Worm (Caenorhabditis elegans): ENCODE measurements around the gene lgc-12.

ce11 chrIII:7555360-7555759 lies 6.6 kb upstream of the lgc-12 start, which contains the start of gene ceh-13:
- TF ChIP-seq athp-1 (tag; optimal IDR thresholded peaks at IDR 0.05) (no peak), ceh-27 (GFP tag; optimal IDR thresholded peaks at IDR 0.05) (no peak), snpc-1.3 (tag; optimal IDR thresholded peaks at IDR 0.05; ENCODE audit: insufficient read depth) (no peak), ztf-22 (GFP tag; optimal IDR thresholded peaks at IDR 0.05) (no peak), Y53G8AR.9 (GFP tag; conservative IDR thresholded peaks at IDR 0.05) (no peak), T07F8.4 (tag; optimal IDR thresholded peaks at IDR 0.05) (no peak), rpc-1 (optimal IDR thresholded peaks at IDR 0.05) (no peak), rpc-1 (tag; optimal IDR thresholded peaks at IDR 0.05) (no peak), C17E4.6 (GFP tag; IDR thresholded peaks at IDR 0.05) (no peak), cebp-1 (GFP tag; IDR thresholded peaks at IDR 0.05) (no peak), cebp-1 (tag; optimal IDR thresholded peaks at IDR 0.05) (no peak), B0261.1 (tag; optimal IDR thresholded peaks at IDR 0.05) (no peak), gei-17 (GFP tag; optimal IDR thresholded peaks at IDR 0.05) (no peak), nhr-90 (tag; optimal IDR thresholded peaks at IDR 0.05) (no peak), hmg-20 (GFP tag; IDR thresholded peaks at IDR 0.05) (no peak), mes-4 (tag; optimal IDR thresholded peaks at IDR 0.05) (no peak)
